Worm (Caenorhabditis elegans): ENCODE measurements around the gene mdt-27.

- no peak for TF ChIP-seq nhr-11 (tag; optimal IDR thresholded peaks at IDR 0.05)
- no peak for TF ChIP-seq nhr-237 (tag; optimal IDR thresholded peaks at IDR 0.05)
- TF ChIP-seq mab-5 (tag; optimal IDR thresholded peaks at IDR 0.05) = no peak
- TF ChIP-seq ceh-16 (tag; optimal IDR thresholded peaks at IDR 0.05) = no peak
Observed at ce11 chrV:9162955-9163468, 50.4 kb downstream of the mdt-27 start, which contains the start of gene col-145.

Measured in whole organism, L2 larva.